Worm (Caenorhabditis elegans) whole organism, L3 larva: ENCODE results near the gene pqn-29.

Experiments
- R02D3.7 ChIP-seq: fragments of 150-350 bp; optimal IDR thresholded peaks from 2 replicates; lab custom pipeline; 2014; ENCODE audit warnings: missing biosample characterization, missing genetic modification characterization
- ZK546.5 ChIP-seq: sonication (generic microtip); optimal IDR thresholded peaks from 2 replicates; lab custom pipeline; 2017; ENCODE audit warnings: missing biosample characterization, missing genetic modification characterization
- aly-2 ChIP-seq: fragments of 150-350 bp; optimal IDR thresholded peaks from 2 replicates; lab custom pipeline; 2014; ENCODE audit warnings: missing biosample characterization, missing genetic modification characterization
- ama-1 ChIP-seq: fragments of 150-350 bp; optimal IDR thresholded peaks from 2 replicates; lab custom pipeline; 2018
- ceh-16 ChIP-seq: sonication (generic microtip); optimal IDR thresholded peaks from 2 replicates; lab custom pipeline; 2017; ENCODE audit warnings: missing biosample characterization, missing genetic modification characterization
- ceh-28 ChIP-seq: fragments of 150-350 bp; optimal IDR thresholded peaks from 2 replicates; lab custom pipeline; 2014; ENCODE audit warnings: missing biosample characterization, missing genetic modification reagents, missing genetic modification characterization
- ceh-82 ChIP-seq: fragments of 150-350 bp; optimal IDR thresholded peaks from 2 replicates; lab custom pipeline; 2014; ENCODE audit warnings: missing biosample characterization, missing genetic modification characterization
- ceh-9 ChIP-seq: sonication (generic microtip); optimal IDR thresholded peaks from 2 replicates; lab custom pipeline; 2018; ENCODE audit warnings: missing biosample characterization, missing genetic modification characterization
- daf-12 ChIP-seq: fragments of 150-350 bp; optimal IDR thresholded peaks from 2 replicates; lab custom pipeline; 2014; ENCODE audit warnings: missing biosample characterization, missing genetic modification reagents, missing genetic modification characterization
- egl-27 ChIP-seq: sonication (generic microtip); optimal IDR thresholded peaks from 4 replicates; lab custom pipeline; 2017; ENCODE audit warnings: missing biosample characterization, missing genetic modification reagents, missing genetic modification characterization
- egl-5 ChIP-seq: fragments of 150-350 bp; optimal IDR thresholded peaks from 2 replicates; lab custom pipeline; 2017; ENCODE audit warnings: missing biosample characterization, missing genetic modification reagents, missing genetic modification characterization, inconsistent platforms
- elt-1 ChIP-seq: fragments of 150-350 bp; optimal IDR thresholded peaks from 2 replicates; lab custom pipeline; 2014; ENCODE audit warnings: missing biosample characterization, missing genetic modification characterization
- elt-2 ChIP-seq: sonication (generic microtip); optimal IDR thresholded peaks from 2 replicates; lab custom pipeline; 2016; ENCODE audit warnings: missing genetic modification reagents, mild to moderate bottlenecking, missing genetic modification characterization, missing compliant biosample characterization
- elt-3 ChIP-seq, 3 experiments: fragments of 150-350 bp in 1 of 3; sonication (generic microtip) in 2 of 3; optimal IDR thresholded peaks; 2 replicates in 2 of 3; 4 replicates in 1 of 3; lab custom pipeline; 2014 to 2017; ENCODE audit warnings: missing biosample characterization in 3 of 3, missing genetic modification characterization in 3 of 3
- eor-1 ChIP-seq, 2 experiments: fragments of 150-350 bp; optimal IDR thresholded peaks; 2 replicates each; lab custom pipeline; 2014 to 2018; ENCODE audit warnings: missing biosample characterization in 2 of 2, missing genetic modification characterization in 2 of 2
- fkh-10 ChIP-seq: sonication (generic microtip); optimal IDR thresholded peaks from 2 replicates; lab custom pipeline; 2017; ENCODE audit warnings: missing biosample characterization, missing genetic modification reagents, missing genetic modification characterization
- fkh-2 ChIP-seq: fragments of 150-350 bp; optimal IDR thresholded peaks from 2 replicates; lab custom pipeline; 2014; ENCODE audit warnings: missing biosample characterization, missing genetic modification reagents, missing genetic modification characterization
- fos-1 ChIP-seq: fragments of 150-350 bp; optimal IDR thresholded peaks from 2 replicates; lab custom pipeline; 2014; ENCODE audit warnings: missing biosample characterization, missing genetic modification characterization
- hmg-11 ChIP-seq: sonication (generic microtip); optimal IDR thresholded peaks from 2 replicates; lab custom pipeline; 2016; ENCODE audit warnings: missing genetic modification characterization, missing compliant biosample characterization
- jun-1 ChIP-seq: fragments of 150-350 bp; optimal IDR thresholded peaks from 2 replicates; lab custom pipeline; 2014; ENCODE audit warnings: missing biosample characterization, missing genetic modification reagents, missing genetic modification characterization
- lin-15B ChIP-seq: fragments of 150-350 bp; optimal IDR thresholded peaks from 2 replicates; lab custom pipeline; 2014; ENCODE audit warnings: missing biosample characterization, missing genetic modification characterization
- lsy-12 ChIP-seq: sonication (generic microtip); optimal IDR thresholded peaks from 2 replicates; lab custom pipeline; 2016; ENCODE audit warnings: mild to moderate bottlenecking, missing genetic modification characterization, missing compliant biosample characterization
- mdl-1 ChIP-seq: fragments of 150-350 bp; optimal IDR thresholded peaks from 2 replicates; lab custom pipeline; 2014; ENCODE audit warnings: missing biosample characterization, missing genetic modification characterization
- mml-1 ChIP-seq: fragments of 150-350 bp; sonication (generic microtip); optimal IDR thresholded peaks from 3 replicates; lab custom pipeline; 2014; ENCODE audit warnings: missing biosample characterization, missing genetic modification characterization
- nfya-1 ChIP-seq: sonication (generic microtip); optimal IDR thresholded peaks from 2 replicates; lab custom pipeline; 2017; ENCODE audit warnings: missing genetic modification characterization, mild to moderate bottlenecking, missing compliant biosample characterization, antibody characterized with exemption, moderate library complexity; ENCODE audit not compliant: insufficient read depth
- nhr-11 ChIP-seq: fragments of 150-350 bp; optimal IDR thresholded peaks from 2 replicates; lab custom pipeline; 2014; ENCODE audit warnings: missing biosample characterization, missing genetic modification characterization
- nhr-12 ChIP-seq: fragments of 150-350 bp; optimal IDR thresholded peaks from 2 replicates; lab custom pipeline; 2014; ENCODE audit warnings: missing biosample characterization, missing genetic modification characterization
- nhr-23 ChIP-seq: fragments of 150-350 bp; optimal IDR thresholded peaks from 2 replicates; lab custom pipeline; 2014; ENCODE audit warnings: missing biosample characterization, missing genetic modification reagents, missing genetic modification characterization
- nhr-237 ChIP-seq: fragments of 150-350 bp; optimal IDR thresholded peaks from 2 replicates; lab custom pipeline; 2014; ENCODE audit warnings: missing biosample characterization, missing genetic modification characterization
- nhr-25 ChIP-seq: sonication (generic microtip); optimal IDR thresholded peaks from 2 replicates; lab custom pipeline; 2017; ENCODE audit warnings: missing biosample characterization, missing genetic modification characterization
- nhr-43 ChIP-seq: sonication (generic microtip); optimal IDR thresholded peaks from 2 replicates; lab custom pipeline; 2016; ENCODE audit warnings: mild to moderate bottlenecking, missing genetic modification characterization, missing compliant biosample characterization; ENCODE audit not compliant: poor library complexity, severe bottlenecking
- nhr-67 ChIP-seq: fragments of 150-350 bp; optimal IDR thresholded peaks from 2 replicates; lab custom pipeline; 2014; ENCODE audit warnings: missing biosample characterization, missing genetic modification characterization
- nhr-76 ChIP-seq: fragments of 150-350 bp; sonication (generic microtip); optimal IDR thresholded peaks from 5 replicates; lab custom pipeline; 2014; ENCODE audit warnings: missing biosample characterization, missing genetic modification characterization
- nhr-77 ChIP-seq: fragments of 150-350 bp; optimal IDR thresholded peaks from 2 replicates; lab custom pipeline; 2014; ENCODE audit warnings: missing biosample characterization, missing genetic modification characterization
- pha-4 ChIP-seq: fragments of 150-350 bp; optimal IDR thresholded peaks from 2 replicates; lab custom pipeline; 2014; ENCODE audit warnings: missing biosample characterization, missing genetic modification reagents, missing genetic modification characterization
- pqm-1 ChIP-seq: fragments of 150-350 bp; optimal IDR thresholded peaks from 2 replicates; lab custom pipeline; 2017; ENCODE audit warnings: missing biosample characterization, missing genetic modification characterization, inconsistent platforms
- sea-2 ChIP-seq: fragments of 150-350 bp; sonication (generic microtip); optimal IDR thresholded peaks from 4 replicates; lab custom pipeline; 2014; ENCODE audit warnings: missing biosample characterization, missing genetic modification reagents, missing genetic modification characterization
- skn-1 ChIP-seq: fragments of 150-350 bp; optimal IDR thresholded peaks from 2 replicates; lab custom pipeline; 2014; ENCODE audit warnings: missing biosample characterization, missing genetic modification characterization
- snpc-4 ChIP-seq: fragments of 150-350 bp; optimal IDR thresholded peaks from 2 replicates; lab custom pipeline; 2014; ENCODE audit warnings: missing biosample characterization, missing genetic modification characterization
- tbx-2 ChIP-seq: sonication (generic microtip); optimal IDR thresholded peaks from 2 replicates; lab custom pipeline; 2016; ENCODE audit warnings: mild to moderate bottlenecking, missing genetic modification characterization, missing compliant biosample characterization
- unc-62 ChIP-seq: fragments of 150-350 bp; sonication (generic microtip); optimal IDR thresholded peaks from 4 replicates; lab custom pipeline; 2014; ENCODE audit warnings: missing biosample characterization, missing genetic modification reagents, missing genetic modification characterization
- zag-1 ChIP-seq: fragments of 150-350 bp; optimal IDR thresholded peaks from 2 replicates; lab custom pipeline; 2014; ENCODE audit warnings: missing biosample characterization, missing genetic modification characterization
- ztf-11 ChIP-seq: fragments of 150-350 bp; optimal IDR thresholded peaks from 2 replicates; lab custom pipeline; 2014; ENCODE audit warnings: missing biosample characterization, missing genetic modification characterization
- ztf-4 ChIP-seq: fragments of 150-350 bp; optimal IDR thresholded peaks from 2 replicates; lab custom pipeline; 2014; ENCODE audit warnings: missing biosample characterization, missing genetic modification characterization

The pqn-29 gene

ce11 chrIII:4646246-4646645, at the start of gene pqn-29:
Gene pqn-29 (minus strand): TSS chrIII:4646346.
- no peak for TF ChIP-seq lsy-12 (tag; lab: Kevin White, UChicago)
- TF ChIP-seq snpc-4 (tag; lab: Kevin White, UChicago), result no peak
- no peak for TF ChIP-seq nhr-12 (tag; lab: Kevin White, UChicago)
- TF ChIP-seq aly-2 (tag; lab: Kevin White, UChicago), result no peak
- TF ChIP-seq ztf-11 (tag; lab: Kevin White, UChicago), result no peak
- TF ChIP-seq ceh-82, result no peak
- TF ChIP-seq ztf-4, result no peak
- TF ChIP-seq nhr-11, result no peak
- no peak for TF ChIP-seq daf-12 (tag; lab: Kevin White, UChicago)
- TF ChIP-seq fos-1 (tag; lab: Kevin White, UChicago), result no peak

DNA sequence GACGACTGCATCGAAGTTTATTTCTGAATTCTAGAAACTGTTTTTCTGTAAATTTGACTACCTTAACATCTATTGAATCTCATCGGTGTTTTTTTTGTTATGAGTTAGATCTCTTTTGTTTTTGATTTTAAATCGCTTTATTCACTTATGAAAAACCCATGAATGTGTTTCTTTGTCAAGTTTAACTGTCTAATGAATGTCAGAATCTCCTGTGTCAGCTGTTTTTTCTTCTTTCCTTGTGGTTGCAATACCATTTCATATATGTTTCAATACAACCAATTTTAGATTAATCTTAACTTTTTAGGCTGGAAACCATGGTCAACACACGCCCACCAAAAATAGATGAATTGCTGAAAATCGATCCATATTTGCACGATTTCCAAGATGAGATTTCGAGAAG, 48.9 kb upstream of the pqn-29 start, which contains the start of gene T04A8.7:
Gene T04A8.7 (plus strand): TSS at position 301 of the 400 bp plus-strand sequence.
- TF ChIP-seq ceh-82 (no peak), fkh-10 (GFP tag; lab: Kevin White, UChicago) (no peak), nhr-43 (tag; lab: Kevin White, UChicago) (no peak), elt-1 (tag; lab: Kevin White, UChicago) (no peak), nhr-77 (tag; lab: Kevin White, UChicago) (no peak), elt-2 (tag; lab: Kevin White, UChicago) (no peak), zag-1 (tag; lab: Kevin White, UChicago) (no peak), aly-2 (tag; lab: Kevin White, UChicago) (no peak), ZK546.5 (tag; lab: Kevin White, UChicago) (no peak), eor-1 (tag; optimal IDR thresholded peaks at IDR 0.05; lab: Kevin White, UChicago) (no peak)
- TF ChIP-seq, all 47 proteins: peak for 0

DNA sequence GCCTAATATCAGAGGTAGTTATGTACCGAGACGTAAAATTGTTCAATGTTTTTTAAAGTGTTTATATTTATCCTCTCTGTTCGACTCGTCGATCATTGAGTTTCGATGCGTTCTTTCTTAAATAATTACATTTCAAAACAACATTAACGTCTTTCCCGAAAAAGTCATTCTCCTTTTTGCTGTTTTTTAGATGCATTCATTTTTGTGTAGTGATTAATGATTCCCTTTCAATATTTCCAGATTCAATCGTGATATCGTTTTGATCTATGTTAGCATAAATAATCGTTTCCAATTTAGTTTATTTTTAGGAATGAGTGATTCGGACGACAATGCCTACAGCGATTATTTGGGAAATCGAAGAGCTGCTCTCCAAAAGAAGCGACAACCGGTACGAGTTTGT, 47.5 kb upstream of the pqn-29 start, which contains the start of gene T04A8.8:
Gene T04A8.8 (plus strand): TSS at position 301 of the 400 bp plus-strand sequence.
- no peak for TF ChIP-seq fkh-2
- no peak for TF ChIP-seq egl-27 (tag; lab: Kevin White, UChicago)
- no peak for TF ChIP-seq ama-1 (lab: Kevin White, UChicago)
- no peak for TF ChIP-seq pha-4 (tag; lab: Kevin White, UChicago)
- TF ChIP-seq nhr-77 (tag; lab: Kevin White, UChicago), result no peak
- no peak for TF ChIP-seq aly-2 (tag; lab: Kevin White, UChicago)
- no peak for TF ChIP-seq nhr-25 (tag; lab: Kevin White, UChicago)
- no peak for TF ChIP-seq nhr-23 (tag; lab: Kevin White, UChicago)
- TF ChIP-seq elt-2 (tag; lab: Kevin White, UChicago), result no peak
- TF ChIP-seq nhr-11, result no peak
- TF ChIP-seq ztf-11 (tag; lab: Kevin White, UChicago), result no peak
- TF ChIP-seq, all 47 proteins: peak for 0

DNA sequence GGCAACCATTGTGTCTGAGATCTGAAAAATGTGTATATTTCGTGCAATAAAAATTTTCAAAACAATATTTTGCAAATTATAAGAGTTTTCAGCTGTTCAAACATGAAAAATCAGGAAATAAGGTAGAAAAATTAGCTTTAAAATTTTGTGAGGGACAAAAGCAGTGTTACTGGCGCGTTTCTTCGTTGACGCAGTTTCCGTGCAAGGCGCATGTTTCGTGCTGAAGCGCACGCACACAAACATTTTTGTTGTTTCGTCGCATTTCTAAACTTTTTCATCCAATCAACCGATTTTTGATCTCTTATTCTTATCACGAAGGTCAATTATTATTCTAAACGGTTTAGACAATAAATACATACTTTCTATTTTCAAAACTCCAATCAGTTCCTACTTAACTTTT, 47.1 kb upstream of the pqn-29 start, which contains the start of gene nifk-1:
Gene nifk-1 (minus strand): TSS at position 27 of the 400 bp plus-strand sequence.
- TF ChIP-seq egl-27 (tag; lab: Kevin White, UChicago), result no peak
- TF ChIP-seq skn-1 (tag; lab: Kevin White, UChicago), result no peak
- peak; percentile 74 for TF ChIP-seq hmg-11 (tag; lab: Kevin White, UChicago)
- no peak for TF ChIP-seq nhr-76 (tag; lab: Kevin White, UChicago)
- no peak for TF ChIP-seq elt-1 (tag; lab: Kevin White, UChicago)
- TF ChIP-seq nhr-67 (tag; lab: Kevin White, UChicago), result no peak
- peak; percentile 65 for TF ChIP-seq nfya-1
- no peak for TF ChIP-seq nhr-77 (tag; lab: Kevin White, UChicago)
- TF ChIP-seq tbx-2 (tag; lab: Kevin White, UChicago), result no peak
- no peak for TF ChIP-seq aly-2 (tag; lab: Kevin White, UChicago)
- TF ChIP-seq fkh-10 (GFP tag; lab: Kevin White, UChicago), result no peak
- TF ChIP-seq R02D3.7, result peak; percentile 8
- TF ChIP-seq elt-2 (tag; lab: Kevin White, UChicago), result peak; percentile 67
- TF ChIP-seq ceh-16, result no peak
- peak; percentile 54 for TF ChIP-seq nhr-25 (tag; lab: Kevin White, UChicago)
- TF ChIP-seq ztf-11 (tag; lab: Kevin White, UChicago), result no peak
- TF ChIP-seq ztf-4, result no peak
- no peak for TF ChIP-seq mdl-1 (tag; lab: Kevin White, UChicago)
- no peak for TF ChIP-seq sea-2
- TF ChIP-seq ceh-28, result peak; percentile 8
- no peak for TF ChIP-seq ceh-9
- TF ChIP-seq mml-1 (tag; lab: Kevin White, UChicago), result no peak
- no peak for TF ChIP-seq fkh-2
- no peak for TF ChIP-seq egl-5 (tag; lab: Kevin White, UChicago)
- peak; percentile 12 for TF ChIP-seq pqm-1 (tag; lab: Kevin White, UChicago)
- no peak for TF ChIP-seq nhr-237 (tag; lab: Kevin White, UChicago)
- TF ChIP-seq jun-1 (tag; lab: Kevin White, UChicago), result peak; percentile 64
- peak; percentile 86 for TF ChIP-seq pha-4 (tag; lab: Kevin White, UChicago)
- peak; percentile 6 for TF ChIP-seq nhr-43 (tag; lab: Kevin White, UChicago)
- TF ChIP-seq daf-12 (tag; lab: Kevin White, UChicago), result no peak
- no peak for TF ChIP-seq zag-1 (tag; lab: Kevin White, UChicago)
- no peak for TF ChIP-seq unc-62
- no peak for TF ChIP-seq eor-1 (tag; optimal IDR thresholded peaks at IDR 0.05; lab: Kevin White, UChicago)
- TF ChIP-seq lin-15B (tag; lab: Kevin White, UChicago), result peak; percentile 70
- TF ChIP-seq elt-3 (tag; optimal IDR thresholded peaks at IDR 0.05; lab: Kevin White, UChicago), result no peak
- TF ChIP-seq fos-1 (tag; lab: Kevin White, UChicago), result no peak
- TF ChIP-seq lsy-12 (tag; lab: Kevin White, UChicago), result no peak
- no peak for TF ChIP-seq nhr-12 (tag; lab: Kevin White, UChicago)
